Fruit fly (Drosophila melanogaster): ENCODE data around the gene CG33284.

dm6 chr3L:21121353-21121752 is 2.2 kb upstream of the CG33284 start, which contains the start of gene CG43938:
- no peak for TF ChIP-seq CG8478 (optimal IDR thresholded peaks at IDR 0.05)
- TF ChIP-seq CTCF (optimal IDR thresholded peaks at IDR 0.05), result no peak

Measured in S2 (cell line).